Fruit fly (Drosophila melanogaster) whole organism: ENCODE measurements around the gene CG17549.

Source experiments
- CG8478 ChIP-seq: fragments of >200 bp; optimal IDR thresholded peaks from 2 replicates; lab custom pipeline; 2018; ENCODE audit warnings: inconsistent platforms
- pan ChIP-seq: fragments of >200 bp; optimal IDR thresholded peaks from 2 replicates; lab custom pipeline; 2017
- psq ChIP-seq: fragments of >200 bp; optimal IDR thresholded peaks from 2 replicates; lab custom pipeline; 2017
- usp ChIP-seq: fragments of >200 bp; optimal IDR thresholded peaks from 2 replicates; lab custom pipeline; 2017; ENCODE audit warnings: missing biosample characterization, missing genetic modification characterization, mixed read lengths

DNA sequence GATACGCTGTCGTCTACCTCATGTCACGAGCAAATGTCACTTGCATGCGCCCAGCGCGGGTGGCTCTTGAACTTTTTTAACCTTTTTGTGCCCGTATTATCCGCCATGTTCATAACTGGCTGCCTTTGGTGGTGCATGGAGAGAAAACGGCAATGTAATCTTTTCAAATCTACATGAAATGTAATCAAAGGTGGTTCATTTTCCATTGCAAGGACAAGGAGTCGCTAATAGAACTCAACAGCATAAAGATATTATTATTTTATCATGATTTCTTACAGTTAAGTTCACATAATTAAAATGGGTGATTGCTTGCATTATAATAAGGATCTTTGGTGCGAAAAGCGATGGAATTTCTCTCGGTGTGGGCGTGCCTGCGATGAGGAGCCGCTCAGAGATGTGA is 47.1 kb downstream of the CG17549 start:
- no peak for TF ChIP-seq pan (lab: Kevin White, UChicago)
- TF ChIP-seq usp (GFP tag; lab: Kevin White, UChicago) = no peak
- TF ChIP-seq CG8478 (lab: Kevin White, UChicago) = no peak
- TF ChIP-seq psq (lab: Kevin White, UChicago) = no peak
